Worm (Caenorhabditis elegans) whole organism, mixed stage, embryonic: ENCODE measurements around the gene F47B8.13.
A peak's percentile ranks its signal among the peaks of the same experiment; 100 is the strongest.

Source experiments
- M03D4.4 ChIP-seq: sonication (generic microtip); optimal IDR thresholded peaks from 2 replicates; lab custom pipeline; 2017; ENCODE audit warnings: mild to moderate bottlenecking, missing genetic modification characterization, missing compliant biosample characterization
- blmp-1 ChIP-seq: fragments of 150-350 bp; optimal IDR thresholded peaks from 2 replicates; lab custom pipeline; 2014; ENCODE audit warnings: missing biosample characterization, missing genetic modification characterization
- ceh-39 ChIP-seq: fragments of 150-350 bp; optimal IDR thresholded peaks from 2 replicates; lab custom pipeline; 2014; ENCODE audit warnings: missing biosample characterization, missing genetic modification characterization
- ceh-43 ChIP-seq: fragments of 200-800 bp; sonication (Bioruptor generic); optimal IDR thresholded peaks from 2 replicates; lab custom pipeline; 2018; ENCODE audit warnings: mild to moderate bottlenecking, missing genetic modification characterization, moderate library complexity, missing compliant biosample characterization
- ceh-83 ChIP-seq: fragments of 200-800 bp; sonication (Bioruptor generic); optimal IDR thresholded peaks from 2 replicates; lab custom pipeline; 2018; ENCODE audit warnings: mild to moderate bottlenecking, missing genetic modification characterization, missing compliant biosample characterization
- ces-1 ChIP-seq: fragments of 150-350 bp; optimal IDR thresholded peaks from 2 replicates; lab custom pipeline; 2014; ENCODE audit warnings: missing biosample characterization, missing genetic modification reagents, missing genetic modification characterization
- drap-1 ChIP-seq: fragments of 200-800 bp; sonication (Bioruptor generic); optimal IDR thresholded peaks from 3 replicates; lab custom pipeline; 2018; ENCODE audit warnings: mild to moderate bottlenecking, missing genetic modification characterization, missing compliant biosample characterization
- elt-3 ChIP-seq: fragments of 150-350 bp; optimal IDR thresholded peaks from 2 replicates; lab custom pipeline; 2014; ENCODE audit warnings: missing biosample characterization, missing genetic modification characterization
- flh-1 ChIP-seq: fragments of 200-800 bp; sonication (Bioruptor generic); optimal IDR thresholded peaks from 2 replicates; lab custom pipeline; 2018; ENCODE audit warnings: mild to moderate bottlenecking, missing genetic modification characterization, moderate library complexity, missing compliant biosample characterization
- ham-2 ChIP-seq: fragments of 200-800 bp; sonication (Bioruptor generic); optimal IDR thresholded peaks from 2 replicates; lab custom pipeline; 2018; ENCODE audit warnings: mild to moderate bottlenecking, missing genetic modification characterization, missing compliant biosample characterization
- hlh-1 ChIP-seq: fragments of 150-350 bp; optimal IDR thresholded peaks from 2 replicates; lab custom pipeline; 2014; ENCODE audit warnings: missing biosample characterization, missing genetic modification reagents, missing genetic modification characterization
- lin-13 ChIP-seq: fragments of 150-350 bp; optimal IDR thresholded peaks from 2 replicates; lab custom pipeline; 2014; ENCODE audit warnings: missing biosample characterization, missing genetic modification characterization
- lin-32 ChIP-seq: fragments of 200-800 bp; sonication (Bioruptor generic); optimal IDR thresholded peaks from 2 replicates; lab custom pipeline; 2018; ENCODE audit warnings: mild to moderate bottlenecking, missing genetic modification characterization, missing compliant biosample characterization
- lsy-2 ChIP-seq: fragments of 150-350 bp; optimal IDR thresholded peaks from 2 replicates; lab custom pipeline; 2014; ENCODE audit warnings: missing biosample characterization, missing genetic modification characterization
- mab-5 ChIP-seq: fragments of 150-350 bp; optimal IDR thresholded peaks from 2 replicates; lab custom pipeline; 2014; ENCODE audit warnings: missing biosample characterization, missing genetic modification characterization
- mep-1 ChIP-seq: fragments of 150-350 bp; optimal IDR thresholded peaks from 2 replicates; lab custom pipeline; 2017; ENCODE audit warnings: missing biosample characterization, missing genetic modification reagents, missing genetic modification characterization, inconsistent platforms
- mls-2 ChIP-seq: sonication (generic microtip); optimal IDR thresholded peaks from 2 replicates; lab custom pipeline; 2016; ENCODE audit warnings: mild to moderate bottlenecking, missing genetic modification characterization, moderate library complexity, missing compliant biosample characterization
- nhr-12 ChIP-seq: fragments of 150-350 bp; optimal IDR thresholded peaks from 2 replicates; lab custom pipeline; 2014; ENCODE audit warnings: missing biosample characterization, missing genetic modification characterization
- nhr-2 ChIP-seq: fragments of 150-350 bp; optimal IDR thresholded peaks from 2 replicates; lab custom pipeline; 2014; ENCODE audit warnings: missing biosample characterization, missing genetic modification characterization
- nhr-237 ChIP-seq: fragments of 150-350 bp; optimal IDR thresholded peaks from 2 replicates; lab custom pipeline; 2014; ENCODE audit warnings: missing biosample characterization, missing genetic modification characterization
- nhr-28 ChIP-seq: fragments of 150-350 bp; optimal IDR thresholded peaks from 2 replicates; lab custom pipeline; 2014; ENCODE audit warnings: missing biosample characterization, missing genetic modification characterization
- nhr-76 ChIP-seq: sonication (generic microtip); optimal IDR thresholded peaks from 2 replicates; lab custom pipeline; 2017; ENCODE audit warnings: missing biosample characterization, missing genetic modification characterization
- pha-4 ChIP-seq: fragments of 150-350 bp; optimal IDR thresholded peaks from 2 replicates; lab custom pipeline; 2018; ENCODE audit warnings: missing biosample characterization, missing genetic modification reagents, missing genetic modification characterization
- sem-2 ChIP-seq: fragments of 200-800 bp; sonication (Bioruptor generic); optimal IDR thresholded peaks from 2 replicates; lab custom pipeline; 2018; ENCODE audit warnings: mild to moderate bottlenecking, missing genetic modification characterization, missing compliant biosample characterization
- snpc-4 ChIP-seq: fragments of 150-350 bp; optimal IDR thresholded peaks from 2 replicates; lab custom pipeline; 2014; ENCODE audit warnings: missing biosample characterization, missing genetic modification characterization
- sptf-1 ChIP-seq: sonication (generic microtip); optimal IDR thresholded peaks from 2 replicates; lab custom pipeline; 2017; ENCODE audit warnings: mild to moderate bottlenecking, missing genetic modification characterization, moderate library complexity, missing compliant biosample characterization
- unc-120 ChIP-seq: sonication (generic microtip); optimal IDR thresholded peaks from 2 replicates; lab custom pipeline; 2017; ENCODE audit warnings: missing genetic modification characterization, missing compliant biosample characterization; ENCODE audit not compliant: poor library complexity, severe bottlenecking
- unc-39 ChIP-seq: fragments of 150-350 bp; optimal IDR thresholded peaks from 2 replicates; lab custom pipeline; 2014; ENCODE audit warnings: missing biosample characterization, missing genetic modification characterization
- unc-62 ChIP-seq: fragments of 150-350 bp; optimal IDR thresholded peaks from 2 replicates; lab custom pipeline; 2014; ENCODE audit warnings: missing biosample characterization, missing genetic modification reagents, missing genetic modification characterization
- zip-8 ChIP-seq: fragments of 150-350 bp; optimal IDR thresholded peaks from 2 replicates; lab custom pipeline; 2014; ENCODE audit warnings: missing biosample characterization, missing genetic modification characterization

Gene F47B8.13

ce11 chrV:14358577-14358976 is 39.0 kb upstream of the F47B8.13 start, which contains the start of gene Y49A3A.4:
Y49A3A.4 (minus strand) TSS chrV:14358890.
- TF ChIP-seq nhr-2 (tag; lab: Kevin White, UChicago) (no peak), elt-3 (tag; lab: Kevin White, UChicago) (no peak), ham-2 (no peak), M03D4.4 (no peak), mep-1 (tag; lab: Kevin White, UChicago) (no peak), blmp-1 (no peak), mab-5 (tag; lab: Kevin White, UChicago) (no peak), unc-62 (GFP tag; lab: Kevin White, UChicago) (no peak), nhr-237 (tag; lab: Kevin White, UChicago) (no peak)

DNA sequence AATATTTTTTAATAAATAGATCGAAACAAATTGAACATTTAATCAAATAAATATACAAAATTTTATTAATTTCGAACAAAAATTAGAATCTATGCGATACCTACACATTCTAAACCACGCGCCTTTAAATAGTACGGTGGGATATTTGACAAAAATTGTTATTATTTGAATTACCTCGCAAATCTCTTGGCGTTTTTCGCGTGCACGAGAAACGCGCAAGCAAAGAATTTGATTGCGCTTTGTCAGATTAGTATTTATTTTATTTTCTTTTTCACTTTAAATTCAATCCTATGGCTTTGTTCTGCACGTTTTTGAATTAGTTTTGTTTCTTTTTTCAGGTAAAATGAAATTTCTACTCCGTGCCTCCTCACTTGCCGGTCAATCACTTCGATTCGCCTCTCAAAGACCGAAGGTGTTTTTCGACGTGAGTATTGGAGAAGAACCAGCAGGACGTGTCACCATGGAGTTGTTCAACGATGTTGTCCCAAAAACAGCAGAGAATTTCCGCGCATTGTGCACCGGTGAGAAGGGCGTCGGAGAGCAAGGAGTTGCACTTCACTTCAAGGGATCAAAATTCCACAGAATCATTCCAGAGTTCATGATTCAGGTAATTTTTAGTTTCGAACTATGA is 36.3 kb upstream of the F47B8.13 start, which contains the start of gene cyn-1:
cyn-1 (plus strand) TSS at position 339 of the 631 bp plus-strand sequence.
- TF ChIP-seq hlh-1 (tag; lab: Kevin White, UChicago): peak; percentile 23
- TF ChIP-seq nhr-12 (tag; lab: Kevin White, UChicago): no peak
- no peak for TF ChIP-seq ceh-83 (GFP tag; lab: Kevin White, UChicago)
- TF ChIP-seq nhr-237 (tag; lab: Kevin White, UChicago): peak; percentile 72
- no peak for TF ChIP-seq mls-2 (tag; lab: Kevin White, UChicago)
- no peak for TF ChIP-seq ceh-43 (GFP tag; lab: Kevin White, UChicago)
- TF ChIP-seq lin-32 (GFP tag; lab: Kevin White, UChicago): no peak
- TF ChIP-seq lsy-2: peak; percentile 79
- TF ChIP-seq pha-4 (tag; lab: Kevin White, UChicago): peak; percentile 77
- TF ChIP-seq unc-39 (tag; lab: Kevin White, UChicago): no peak
- peak; percentile 36 for TF ChIP-seq mep-1 (tag; lab: Kevin White, UChicago)
- TF ChIP-seq unc-120 (tag; lab: Kevin White, UChicago): peak; percentile 7
- TF ChIP-seq flh-1 (GFP tag; lab: Kevin White, UChicago): no peak
- TF ChIP-seq ces-1 (GFP tag; lab: Kevin White, UChicago): peak; percentile 80
- TF ChIP-seq sptf-1 (tag; lab: Kevin White, UChicago): peak; percentile 53
- no peak for TF ChIP-seq blmp-1
- TF ChIP-seq nhr-76 (tag; lab: Kevin White, UChicago): no peak
- TF ChIP-seq drap-1 (GFP tag; lab: Kevin White, UChicago): peak; percentile 12
- TF ChIP-seq ham-2: no peak
- no peak for TF ChIP-seq zip-8
- TF ChIP-seq sem-2 (GFP tag; lab: Kevin White, UChicago): no peak
- no peak for TF ChIP-seq unc-62 (GFP tag; lab: Kevin White, UChicago)
- TF ChIP-seq lin-13 (tag; lab: Kevin White, UChicago): peak; percentile 74
- TF ChIP-seq snpc-4 (tag; lab: Kevin White, UChicago): no peak
- TF ChIP-seq ceh-39 (tag; lab: Kevin White, UChicago): peak; percentile 25

ce11 chrV:14354258-14354877 is 34.8 kb upstream of the F47B8.13 start, which contains the start of gene Y49A3A.3:
Y49A3A.3 (plus strand) TSS chrV:14354410.
- TF ChIP-seq unc-120 (tag; lab: Kevin White, UChicago): no peak
- TF ChIP-seq nhr-28 (tag; lab: Kevin White, UChicago): no peak
- no peak for TF ChIP-seq nhr-2 (tag; lab: Kevin White, UChicago)
- TF ChIP-seq unc-62 (GFP tag; lab: Kevin White, UChicago): no peak
- TF ChIP-seq zip-8: no peak
- no peak for TF ChIP-seq ham-2
- TF ChIP-seq mab-5 (tag; lab: Kevin White, UChicago): no peak

DNA sequence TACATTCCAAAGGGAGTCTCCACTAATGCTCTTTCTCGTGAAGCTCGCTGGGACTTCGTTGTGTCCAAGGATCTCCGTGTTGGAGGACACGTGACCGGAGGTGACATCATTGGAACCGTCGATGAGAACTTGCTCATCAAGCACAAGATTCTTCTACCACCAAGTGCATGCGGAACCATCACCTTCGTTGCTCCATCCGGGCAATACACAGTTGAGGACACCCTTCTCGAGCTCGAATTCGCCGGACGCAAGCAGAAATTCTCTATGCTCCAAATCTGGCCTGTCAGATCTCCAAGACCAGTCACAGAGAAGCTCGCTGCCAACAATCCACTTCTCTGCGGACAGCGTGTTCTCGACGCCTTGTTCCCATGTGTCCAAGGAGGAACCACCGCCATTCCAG is 32.5 kb upstream of the F47B8.13 start:
- peak; percentile 26 for TF ChIP-seq drap-1 (GFP tag; lab: Kevin White, UChicago)
- TF ChIP-seq mls-2 (tag; lab: Kevin White, UChicago): no peak

DNA sequence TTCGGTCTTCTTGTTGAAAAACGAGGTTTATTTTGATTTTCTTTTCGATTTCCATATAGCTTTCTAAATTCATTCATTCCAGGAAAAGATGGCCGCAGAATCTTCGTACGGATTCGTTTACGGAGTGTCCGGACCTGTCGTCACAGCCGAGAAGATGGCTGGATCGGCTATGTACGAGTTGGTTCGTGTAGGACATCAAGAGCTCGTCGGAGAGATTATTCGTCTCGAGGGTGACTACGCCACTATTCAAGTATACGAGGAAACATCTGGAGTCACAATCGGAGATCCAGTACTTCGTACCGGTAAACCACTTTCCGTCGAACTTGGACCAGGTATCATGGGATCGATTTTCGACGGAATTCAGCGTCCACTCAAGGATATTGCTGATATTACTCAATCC is 32.1 kb upstream of the F47B8.13 start, which contains the start of gene vha-13:
vha-13 (plus strand) TSS at position 81 of the 400 bp plus-strand sequence.
- no peak for TF ChIP-seq mab-5 (tag; lab: Kevin White, UChicago)
- TF ChIP-seq, all 35 proteins: peak for 0
